Fruit fly (Drosophila melanogaster): ENCODE data around the gene CG9399.

Gene CG9399

DNA sequence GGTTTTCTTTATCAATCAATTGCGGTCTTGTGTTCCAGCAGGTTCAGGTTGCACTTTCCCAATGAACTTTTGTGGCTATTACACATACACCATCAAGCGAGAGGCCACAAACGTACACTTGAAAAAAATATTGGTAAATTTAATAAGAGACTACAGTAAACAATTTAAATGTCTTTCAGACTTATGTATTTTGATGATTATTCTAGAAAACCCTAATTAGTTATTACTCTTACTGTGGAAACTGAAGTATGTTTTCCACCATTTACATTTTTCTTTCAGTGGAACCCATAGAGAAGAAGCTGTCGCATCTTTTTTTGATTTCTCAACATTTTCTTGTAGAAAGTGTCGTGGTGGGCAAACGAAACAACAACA is 39.9 kb downstream of the CG9399 start (continued):
- TF ChIP-seq CG17359 (tag; optimal IDR thresholded peaks at IDR 0.05) (peak; percentile 97), dpn (GFP tag; optimal IDR thresholded peaks at IDR 0.05) (peak; percentile 93 to 94), Opbp (GFP tag; IDR thresholded peaks at IDR 0.05; ENCODE audit: partially characterized antibody) (no peak), CG8765 (GFP tag; IDR thresholded peaks at IDR 0.05) (peak; percentile 49; the same call in 1 of the 2 replicates), CG10462 (GFP tag; optimal IDR thresholded peaks at IDR 0.05) (peak; percentile 83), aop (GFP tag; IDR thresholded peaks at IDR 0.05) (peak; percentile 81), Stat92E (GFP tag; optimal IDR thresholded peaks at IDR 0.05) (peak in 1 of 3 experiments; percentile 52), run (tag; optimal IDR thresholded peaks at IDR 0.05) (peak; percentile 94), Mad (GFP tag; optimal IDR thresholded peaks at IDR 0.05) (peak; percentile 88), CG9727 (GFP tag; optimal IDR thresholded peaks at IDR 0.05) (peak; percentile 85), mam (GFP tag; optimal IDR thresholded peaks at IDR 0.05) (peak; percentile 87), cwo (GFP tag; optimal IDR thresholded peaks at IDR 0.05) (peak; percentile 68), Ets65A (GFP tag) (peak; percentile 98), CG2678 (tag; optimal IDR thresholded peaks at IDR 0.05) (peak; percentile 96), Bgb (GFP tag; IDR thresholded peaks at IDR 0.05; ENCODE audit: partially characterized antibody) (no peak), ssp (GFP tag; IDR thresholded peaks at IDR 0.05) (peak; percentile 82), crc (GFP tag; optimal IDR thresholded peaks at IDR 0.05) (peak; percentile 84), schlank (tag; optimal IDR thresholded peaks at IDR 0.05) (peak; percentile 67), CG2712 (tag; optimal IDR thresholded peaks at IDR 0.05) (peak; percentile 96), CG6854 (GFP tag; optimal IDR thresholded peaks at IDR 0.05) (peak; percentile 76), CG7987 (GFP tag; optimal IDR thresholded peaks at IDR 0.05) (peak; percentile 67), CG7372 (GFP tag; IDR thresholded peaks at IDR 0.05) (peak; percentile 87), CG15479 (GFP tag; optimal IDR thresholded peaks at IDR 0.05) (no peak), caup (GFP tag; optimal IDR thresholded peaks at IDR 0.05; ENCODE audit: severe bottlenecking) (peak; percentile 84), dysf (GFP tag; IDR thresholded peaks at IDR 0.05) (peak; percentile 91), Dbx (GFP tag; IDR thresholded peaks at IDR 0.05) (peak; percentile 78), Jarid2 (GFP tag; optimal IDR thresholded peaks at IDR 0.05) (no peak), bcd (GFP tag; optimal IDR thresholded peaks at IDR 0.05) (peak; percentile 82), seq (GFP tag; IDR thresholded peaks at IDR 0.05) (peak; percentile 82), CG14965 (GFP tag; optimal IDR thresholded peaks at IDR 0.05; ENCODE audit: borderline replicate concordance) (peak; percentile 82), gro (GFP tag; optimal IDR thresholded peaks at IDR 0.05) (peak; percentile 88), CG6654 (GFP tag; optimal IDR thresholded peaks at IDR 0.05) (peak; percentile 77), dimm (GFP tag; IDR thresholded peaks at IDR 0.05) (peak; percentile 82), Nf-YB (GFP tag; optimal IDR thresholded peaks at IDR 0.05) (peak; percentile 78), CG1602 (GFP tag; optimal IDR thresholded peaks at IDR 0.05) (peak; percentile 91), CG2202 (tag; optimal IDR thresholded peaks at IDR 0.05) (peak; percentile 87), vfl (GFP tag; optimal IDR thresholded peaks at IDR 0.05) (peak; percentile 33), CG9817 (tag; optimal IDR thresholded peaks at IDR 0.05) (peak; percentile 91), salm (tag; optimal IDR thresholded peaks at IDR 0.05) (peak; percentile 94), lola (GFP tag; optimal IDR thresholded peaks at IDR 0.05) (peak in 1 of 3 experiments; percentile 89), B-H2 (GFP tag; optimal IDR thresholded peaks at IDR 0.05) (peak; percentile 32), nau (GFP tag; optimal IDR thresholded peaks at IDR 0.05) (peak; percentile 82), kni (GFP tag; optimal IDR thresholded peaks at IDR 0.05) (no peak), CG42726 (GFP tag; IDR thresholded peaks at IDR 0.05; ENCODE audit: partially characterized antibody) (no peak), gsb (GFP tag; IDR thresholded peaks at IDR 0.05) (peak; percentile 78), pan (optimal IDR thresholded peaks at IDR 0.05) (no peak), pan (GFP tag; optimal IDR thresholded peaks at IDR 0.05 in 1 of 2, IDR thresholded peaks at IDR 0.05 in 1 of 2) (peak in 1 of 2 experiments; percentile 93), Usf (GFP tag; optimal IDR thresholded peaks at IDR 0.05) (peak; percentile 52), sqz (GFP tag; optimal IDR thresholded peaks at IDR 0.05) (peak; percentile 86), CkIIα-i1 (GFP tag; IDR thresholded peaks at IDR 0.05) (peak; percentile 39; the same call in 1 of the 2 replicates)

Measured in whole organism, embryonic.